Worm (Caenorhabditis elegans) whole organism, L1 larva: ENCODE measurements around the gene cest-25.

Source experiments
- C34B4.2 ChIP-seq: sonication (generic microtip); optimal IDR thresholded peaks from 2 replicates; lab custom pipeline; 2017; ENCODE audit warnings: mild to moderate bottlenecking, missing genetic modification characterization, missing compliant biosample characterization
- F16B12.6 ChIP-seq: fragments of 150-350 bp; optimal IDR thresholded peaks from 2 replicates; lab custom pipeline; 2014; ENCODE audit warnings: missing biosample characterization, missing genetic modification characterization
- aha-1 ChIP-seq: fragments of 150-350 bp; optimal IDR thresholded peaks from 2 replicates; lab custom pipeline; 2014; ENCODE audit warnings: missing biosample characterization, missing genetic modification characterization
- aly-2 ChIP-seq: fragments of 150-350 bp; optimal IDR thresholded peaks from 2 replicates; lab custom pipeline; 2014; ENCODE audit warnings: missing biosample characterization, missing genetic modification characterization
- ama-1 ChIP-seq: fragments of 150-350 bp; optimal IDR thresholded peaks from 2 replicates; lab custom pipeline; 2014
- ceh-63 ChIP-seq: fragments of 200-800 bp; sonication (Bioruptor generic); optimal IDR thresholded peaks from 2 replicates; lab custom pipeline; 2018; ENCODE audit warnings: mild to moderate bottlenecking, missing genetic modification characterization, missing compliant biosample characterization
- ceh-8 ChIP-seq: fragments of 200-800 bp; sonication (Bioruptor generic); optimal IDR thresholded peaks from 2 replicates; lab custom pipeline; 2018; ENCODE audit warnings: mild to moderate bottlenecking, missing genetic modification characterization, moderate library complexity, missing compliant biosample characterization
- ceh-88 ChIP-seq: fragments of 200-800 bp; sonication (Bioruptor generic); IDR thresholded peaks from 2 replicates; pipeline ENCODE4 v1.3.6; 2022; ENCODE audit warnings: missing genetic modification characterization, missing compliant biosample characterization
- ceh-90 ChIP-seq: sonication (generic microtip); optimal IDR thresholded peaks from 2 replicates; lab custom pipeline; 2016; ENCODE audit warnings: missing genetic modification characterization, missing compliant biosample characterization
- dsc-1 ChIP-seq: sonication (generic microtip); optimal IDR thresholded peaks from 2 replicates; lab custom pipeline; 2016; ENCODE audit warnings: mild to moderate bottlenecking, missing genetic modification characterization, missing compliant biosample characterization
- egl-27 ChIP-seq, 2 experiments: fragments of 150-350 bp in 1 of 2; sonication (generic microtip); optimal IDR thresholded peaks; 3 replicates each; lab custom pipeline; 2017 to 2018; ENCODE audit warnings: missing biosample characterization in 2 of 2, missing genetic modification characterization in 2 of 2, missing genetic modification reagents in 2 of 2
- elt-3 ChIP-seq, 6 experiments: fragments of 150-350 bp in 1 of 6; sonication (generic microtip); optimal IDR thresholded peaks; 2 replicates each; lab custom pipeline; 2017 to 2018; ENCODE audit warnings: missing biosample characterization in 6 of 6, missing genetic modification characterization in 6 of 6, inconsistent platforms in 1 of 6
- ets-5 ChIP-seq: fragments of 200-800 bp; sonication (Bioruptor generic); IDR thresholded peaks from 2 replicates; pipeline ENCODE4 v1.3.6; 2022; ENCODE audit warnings: missing genetic modification characterization, missing compliant biosample characterization
- fkh-4 ChIP-seq: sonication (generic microtip); optimal IDR thresholded peaks from 2 replicates; lab custom pipeline; 2016; ENCODE audit warnings: missing compliant biosample characterization, missing genetic modification characterization, borderline replicate concordance
- fkh-8 ChIP-seq: sonication (generic microtip); optimal IDR thresholded peaks from 2 replicates; lab custom pipeline; 2016; ENCODE audit warnings: mild to moderate bottlenecking, missing genetic modification characterization, missing compliant biosample characterization
- fos-1 ChIP-seq: fragments of 150-350 bp; optimal IDR thresholded peaks from 2 replicates; lab custom pipeline; 2014; ENCODE audit warnings: missing biosample characterization, missing genetic modification characterization
- hpl-2 ChIP-seq: fragments of 150-350 bp; optimal IDR thresholded peaks from 2 replicates; lab custom pipeline; 2014; ENCODE audit warnings: missing biosample characterization, missing genetic modification reagents, missing genetic modification characterization
- irx-1 ChIP-seq: sonication (generic microtip); optimal IDR thresholded peaks from 2 replicates; lab custom pipeline; 2016; ENCODE audit warnings: missing genetic modification characterization, missing compliant biosample characterization
- isw-1 ChIP-seq: fragments of 200-800 bp; sonication (Bioruptor generic); IDR thresholded peaks from 2 replicates; pipeline ENCODE4 v1.3.6; 2022; ENCODE audit warnings: missing genetic modification characterization, missing compliant biosample characterization
- lin-13 ChIP-seq: fragments of 150-350 bp; optimal IDR thresholded peaks from 2 replicates; lab custom pipeline; 2014; ENCODE audit warnings: missing biosample characterization, missing genetic modification reagents, missing genetic modification characterization
- lin-35 ChIP-seq, 2 experiments: fragments of 150-350 bp; optimal IDR thresholded peaks; 2 replicates each; lab custom pipeline; 2014; ENCODE audit warnings: missing biosample characterization in 2 of 2, missing genetic modification characterization in 2 of 2, missing genetic modification reagents in 2 of 2
- lin-39 ChIP-seq: fragments of 150-350 bp; optimal IDR thresholded peaks from 2 replicates; lab custom pipeline; 2014; ENCODE audit warnings: missing biosample characterization, missing genetic modification reagents, missing genetic modification characterization
- mab-9 ChIP-seq: fragments of 200-800 bp; sonication (Bioruptor generic); IDR thresholded peaks from 2 replicates; pipeline ENCODE4 v1.3.6; 2022; ENCODE audit warnings: missing genetic modification reagents, missing genetic modification characterization, missing compliant biosample characterization
- mdl-1 ChIP-seq, 2 experiments: fragments of 150-350 bp; optimal IDR thresholded peaks; 2 replicates each; lab custom pipeline; 2014 to 2017; ENCODE audit warnings: missing biosample characterization in 2 of 2, missing genetic modification characterization in 2 of 2, inconsistent platforms in 1 of 2
- mef-2 ChIP-seq: fragments of 150-350 bp; optimal IDR thresholded peaks from 2 replicates; lab custom pipeline; 2014; ENCODE audit warnings: missing biosample characterization, missing genetic modification characterization
- nhr-11 ChIP-seq: fragments of 150-350 bp; optimal IDR thresholded peaks from 2 replicates; lab custom pipeline; 2014; ENCODE audit warnings: missing biosample characterization, missing genetic modification characterization
- nhr-28 ChIP-seq: fragments of 150-350 bp; optimal IDR thresholded peaks from 2 replicates; lab custom pipeline; 2014; ENCODE audit warnings: missing biosample characterization, missing genetic modification characterization
- nhr-76 ChIP-seq: sonication (generic microtip); optimal IDR thresholded peaks from 2 replicates; lab custom pipeline; 2017; ENCODE audit warnings: missing biosample characterization, missing genetic modification characterization
- nhr-84 ChIP-seq: sonication (generic microtip); optimal IDR thresholded peaks from 2 replicates; lab custom pipeline; 2017; ENCODE audit warnings: missing biosample characterization, missing genetic modification characterization
- nhr-85 ChIP-seq: sonication (generic microtip); peaks from one replicate; lab custom pipeline; 2016; ENCODE audit warnings: missing genetic modification characterization, inconsistent platforms, missing compliant biosample characterization
- snpc-4 ChIP-seq: fragments of 150-350 bp; optimal IDR thresholded peaks from 2 replicates; lab custom pipeline; 2014; ENCODE audit warnings: missing biosample characterization, missing genetic modification characterization
- snu-23 ChIP-seq: sonication (generic microtip); optimal IDR thresholded peaks from 2 replicates; lab custom pipeline; 2016; ENCODE audit warnings: missing genetic modification characterization, missing compliant biosample characterization
- sup-37 ChIP-seq: fragments of 200-800 bp; sonication (Bioruptor generic); optimal IDR thresholded peaks from 2 replicates; lab custom pipeline; 2018; ENCODE audit warnings: mild to moderate bottlenecking, missing genetic modification characterization, missing compliant biosample characterization
- swsn-7 ChIP-seq: sonication (generic microtip); optimal IDR thresholded peaks from 2 replicates; lab custom pipeline; 2016; ENCODE audit warnings: missing genetic modification characterization, missing compliant biosample characterization
- tbx-2 ChIP-seq: sonication (generic microtip); optimal IDR thresholded peaks from 2 replicates; lab custom pipeline; 2016; ENCODE audit warnings: missing genetic modification characterization, missing compliant biosample characterization
- tlp-1 ChIP-seq: fragments of 150-350 bp; optimal IDR thresholded peaks from 2 replicates; lab custom pipeline; 2014; ENCODE audit warnings: missing biosample characterization, missing genetic modification characterization
- unc-130 ChIP-seq: fragments of 150-350 bp; optimal IDR thresholded peaks from 2 replicates; lab custom pipeline; 2017; ENCODE audit warnings: missing biosample characterization, missing genetic modification characterization, inconsistent platforms
- unc-30 ChIP-seq: sonication (generic microtip); optimal IDR thresholded peaks from 2 replicates; lab custom pipeline; 2017; ENCODE audit warnings: missing biosample characterization, missing genetic modification characterization
- unc-62 ChIP-seq: fragments of 150-350 bp; optimal IDR thresholded peaks from 2 replicates; lab custom pipeline; 2014; ENCODE audit warnings: missing biosample characterization, missing genetic modification reagents, missing genetic modification characterization
- unc-98 ChIP-seq: fragments of 200-800 bp; sonication (Bioruptor generic); IDR thresholded peaks from 2 replicates; pipeline ENCODE4 v1.3.6; 2022; ENCODE audit warnings: missing genetic modification characterization, missing compliant biosample characterization
- xbp-1 ChIP-seq: sonication (generic microtip); optimal IDR thresholded peaks from 2 replicates; lab custom pipeline; 2016; ENCODE audit warnings: missing genetic modification characterization, missing compliant biosample characterization
- ztf-11 ChIP-seq, 2 experiments: sonication (generic microtip); optimal IDR thresholded peaks; 2 replicates each; lab custom pipeline; 2016 to 2017; ENCODE audit warnings: missing genetic modification characterization in 2 of 2, missing biosample characterization in 1 of 2, missing compliant biosample characterization in 1 of 2

The cest-25 gene

ce11 chrIII:2757478-2757877, 18.1 kb upstream of the cest-25 start:
- TF ChIP-seq nhr-28 (no peak), elt-3 (tag; optimal IDR thresholded peaks at IDR 0.05; lab: Kevin White, UChicago) (no peak), egl-27 (tag; optimal IDR thresholded peaks at IDR 0.05; lab: Kevin White, UChicago) (no peak), fkh-8 (tag; lab: Kevin White, UChicago) (no peak), ztf-11 (tag; optimal IDR thresholded peaks at IDR 0.05; lab: Kevin White, UChicago) (no peak), fos-1 (tag; lab: Kevin White, UChicago) (no peak), swsn-7 (no peak), unc-130 (tag; lab: Kevin White, UChicago) (no peak), sup-37 (no peak), unc-62 (GFP tag; lab: Kevin White, UChicago) (no peak), tlp-1 (no peak), nhr-85 (tag; lab: Kevin White, UChicago) (no peak), lin-35 (GFP tag; optimal IDR thresholded peaks at IDR 0.05; lab: Kevin White, UChicago) (no peak), hpl-2 (no peak), nhr-76 (tag; lab: Kevin White, UChicago) (no peak), aha-1 (tag; lab: Kevin White, UChicago) (no peak)
- TF ChIP-seq, all 84 proteins: peak for 0

ce11 chrIII:2756260-2756659, 16.9 kb upstream of the cest-25 start, which contains the start of gene gldi-9:
gldi-9 (minus strand) TSS chrIII:2756360.
- no peak for TF ChIP-seq fkh-8 (tag; lab: Kevin White, UChicago)
- no peak for TF ChIP-seq lin-13 (GFP tag; lab: Kevin White, UChicago)
- TF ChIP-seq xbp-1, result no peak
- TF ChIP-seq nhr-76 (tag; lab: Kevin White, UChicago), result no peak
- TF ChIP-seq isw-1 (GFP tag; lab: Robert Waterston, UW), result no peak
- no peak for TF ChIP-seq nhr-85 (tag; lab: Kevin White, UChicago)
- TF ChIP-seq hpl-2, result no peak

ce11 chrIII:2746553-2746952, 7.2 kb upstream of the cest-25 start, which contains the start of gene Y71H2AM.14:
Y71H2AM.14 (minus strand) TSS chrIII:2746653.
- TF ChIP-seq xbp-1, result no peak
- TF ChIP-seq mef-2 (tag; lab: Kevin White, UChicago), result no peak
- no peak for TF ChIP-seq C34B4.2
- TF ChIP-seq ceh-88 (GFP tag; lab: Robert Waterston, UW), result no peak
- no peak for TF ChIP-seq unc-30 (tag; lab: Kevin White, UChicago)
- TF ChIP-seq lin-39, result no peak
- TF ChIP-seq ama-1 (lab: Kevin White, UChicago), result no peak
- TF ChIP-seq irx-1 (tag; lab: Kevin White, UChicago), result no peak
- no peak for TF ChIP-seq fkh-4
- TF ChIP-seq ceh-8 (GFP tag; lab: Kevin White, UChicago), result no peak
- TF ChIP-seq tbx-2 (tag; lab: Kevin White, UChicago), result no peak
- TF ChIP-seq nhr-84 (tag; lab: Kevin White, UChicago), result no peak
- TF ChIP-seq dsc-1 (tag; lab: Kevin White, UChicago), result no peak
- TF ChIP-seq mdl-1 (tag; optimal IDR thresholded peaks at IDR 0.05; lab: Kevin White, UChicago), result no peak
- TF ChIP-seq ceh-63 (GFP tag; lab: Kevin White, UChicago), result no peak

- TF ChIP-seq snu-23, result no peak
- no peak for TF ChIP-seq unc-98
- no peak for TF ChIP-seq fkh-8 (tag; lab: Kevin White, UChicago)
- TF ChIP-seq sup-37, result no peak
- no peak for TF ChIP-seq tlp-1
- TF ChIP-seq F16B12.6, result no peak
- TF ChIP-seq ceh-90, result no peak
- no peak for TF ChIP-seq egl-27 (tag; optimal IDR thresholded peaks at IDR 0.05; lab: Kevin White, UChicago)
- TF ChIP-seq ets-5 (GFP tag; lab: Robert Waterston, UW), result no peak
- TF ChIP-seq snpc-4 (tag; lab: Kevin White, UChicago), result no peak
- no peak for TF ChIP-seq aha-1 (tag; lab: Kevin White, UChicago)
- TF ChIP-seq nhr-84 (tag; lab: Kevin White, UChicago), result no peak
- TF ChIP-seq mdl-1 (tag; optimal IDR thresholded peaks at IDR 0.05; lab: Kevin White, UChicago), result no peak
- TF ChIP-seq aly-2 (tag; lab: Kevin White, UChicago), result no peak
- TF ChIP-seq mab-9 (GFP tag; lab: Robert Waterston, UW), result no peak
- no peak for TF ChIP-seq lin-13 (GFP tag; lab: Kevin White, UChicago)
- TF ChIP-seq nhr-11 (tag; lab: Kevin White, UChicago), result no peak
- no peak for TF ChIP-seq ceh-88 (GFP tag; lab: Robert Waterston, UW)
Measured at ce11 chrIII:2733606-2734183, 5.6 kb downstream of the cest-25 start, which contains the start of gene Y71H2AM.12. Y71H2AM.12 (minus strand) TSS chrIII:2734091.
